Fruit fly (Drosophila melanogaster) whole organism, embryonic: ENCODE measurements around the gene Hs2st.

Experiments used
- CG10267 ChIP-seq: fragments of 200-800 bp; sonication (Bioruptor generic); optimal IDR thresholded peaks from 2 replicates; lab custom pipeline; 2018; ENCODE audit warnings: missing biosample characterization, mild to moderate bottlenecking, missing genetic modification characterization, moderate library complexity
- CG11696 ChIP-seq: fragments of 200-800 bp; sonication (Bioruptor generic); IDR thresholded peaks from 2 replicates; pipeline ENCODE4 v1.3.6; 2022; ENCODE audit warnings: missing biosample characterization, missing genetic modification characterization
- CG1233 ChIP-seq: fragments of 200-800 bp; sonication (Bioruptor generic); optimal IDR thresholded peaks from 4 replicates; lab custom pipeline; 2018; ENCODE audit warnings: missing biosample characterization, mild to moderate bottlenecking, missing genetic modification characterization
- CG12659 ChIP-seq: fragments of 200-800 bp; sonication (Bioruptor generic); optimal IDR thresholded peaks from 3 replicates; lab custom pipeline; 2017; ENCODE audit warnings: mild to moderate bottlenecking, missing biosample characterization, missing genetic modification reagents, missing genetic modification characterization
- CG13894 ChIP-seq: fragments of 200-800 bp; sonication (Bioruptor generic); optimal IDR thresholded peaks from 3 replicates; lab custom pipeline; 2018; ENCODE audit warnings: missing biosample characterization, mild to moderate bottlenecking, missing genetic modification characterization, moderate library complexity
- CG15011 ChIP-seq: fragments of 200-800 bp; sonication (Bioruptor generic); optimal IDR thresholded peaks from 3 replicates; lab custom pipeline; 2018; ENCODE audit warnings: missing biosample characterization, mild to moderate bottlenecking, missing genetic modification characterization
- CG15073 ChIP-seq: fragments of 200-800 bp; sonication (Bioruptor generic); optimal IDR thresholded peaks from 2 replicates; lab custom pipeline; 2016; ENCODE audit warnings: missing biosample characterization, missing genetic modification characterization
- CG30403 ChIP-seq: fragments of 200-800 bp; sonication (Bioruptor generic); optimal IDR thresholded peaks from 3 replicates; lab custom pipeline; 2016; ENCODE audit warnings: missing biosample characterization, missing genetic modification characterization
- CG31224 ChIP-seq: fragments of 200-800 bp; sonication (Bioruptor generic); IDR thresholded peaks from 2 replicates; pipeline ENCODE4 v1.3.6; 2022; ENCODE audit warnings: missing biosample characterization, missing genetic modification characterization
- CG32767 ChIP-seq: fragments of 200-800 bp; sonication (Bioruptor generic); IDR thresholded peaks from 2 replicates; pipeline ENCODE4 v1.3.6; 2022; ENCODE audit warnings: missing biosample characterization, missing genetic modification characterization
- CG32772 ChIP-seq: fragments of 200-800 bp; sonication (Bioruptor generic); IDR thresholded peaks from 2 replicates; pipeline ENCODE4 v1.3.6; 2022; ENCODE audit warnings: missing biosample characterization, missing genetic modification characterization
- CG4730 ChIP-seq: fragments of 200-800 bp; sonication (Bioruptor generic); IDR thresholded peaks from 2 replicates; pipeline ENCODE4 v1.3.6; 2022; ENCODE audit warnings: missing biosample characterization, missing genetic modification characterization
- CG5953 ChIP-seq: fragments of 200-800 bp; sonication (Bioruptor generic); IDR thresholded peaks from 2 replicates; pipeline ENCODE4 v1.3.6; 2022; ENCODE audit warnings: missing biosample characterization, missing genetic modification characterization
- CG7271 ChIP-seq: fragments of 200-800 bp; sonication (Bioruptor generic); optimal IDR thresholded peaks from 2 replicates; lab custom pipeline; 2018; ENCODE audit warnings: missing biosample characterization, mild to moderate bottlenecking, missing genetic modification characterization, moderate library complexity
- CG7372 ChIP-seq: fragments of 200-800 bp; sonication (Bioruptor generic); IDR thresholded peaks from 2 replicates; pipeline ENCODE4 v1.3.6; 2022; ENCODE audit warnings: missing biosample characterization, missing genetic modification characterization
- CG8281 ChIP-seq: fragments of 200-800 bp; sonication (Bioruptor generic); optimal IDR thresholded peaks from 2 replicates; lab custom pipeline; 2018; ENCODE audit warnings: missing biosample characterization, mild to moderate bottlenecking, missing genetic modification characterization, moderate library complexity
- CG9727 ChIP-seq: fragments of 200-800 bp; sonication (Bioruptor generic); optimal IDR thresholded peaks from 3 replicates; lab custom pipeline; 2017; ENCODE audit warnings: missing biosample characterization, mild to moderate bottlenecking, missing genetic modification characterization
- CHES-1-like ChIP-seq: fragments of 200-800 bp; sonication (Bioruptor generic); optimal IDR thresholded peaks from 2 replicates; lab custom pipeline; 2016; ENCODE audit warnings: missing biosample characterization, missing genetic modification characterization
- D ChIP-seq, 2 experiments: fragments of 200-800 bp in 1 of 2; fragments of >200 bp in 1 of 2; sonication (Bioruptor generic) in 1 of 2; optimal IDR thresholded peaks; 2 replicates in 1 of 2; 3 replicates in 1 of 2; lab custom pipeline; 2017; ENCODE audit warnings: mild to moderate bottlenecking in 1 of 2, missing biosample characterization in 1 of 2, missing genetic modification characterization in 1 of 2, missing genetic modification reagents in 1 of 2
- Doc3 ChIP-seq: fragments of 200-800 bp; sonication (Bioruptor generic); IDR thresholded peaks from 3 replicates; pipeline ENCODE4 v1.3.6; 2022; ENCODE audit warnings: missing biosample characterization, missing genetic modification characterization; ENCODE audit not compliant: partially characterized antibody
- Ets65A ChIP-seq: fragments of 200-800 bp; sonication (Bioruptor generic); peaks from one replicate; lab custom pipeline; 2016; ENCODE audit warnings: missing biosample characterization, missing genetic modification characterization
- GATAe ChIP-seq: fragments of 200-800 bp; sonication (Bioruptor generic); conservative IDR thresholded peaks from 2 replicates; pipeline ENCODE4 v1.3.6; 2022; ENCODE audit warnings: missing biosample characterization, missing genetic modification characterization
- HLH4C ChIP-seq: fragments of 200-800 bp; sonication (Bioruptor generic); IDR thresholded peaks from 3 replicates; pipeline ENCODE4 v1.3.6; 2022; ENCODE audit warnings: missing biosample characterization, missing genetic modification characterization; ENCODE audit not compliant: partially characterized antibody
- HmgD ChIP-seq: fragments of 200-800 bp; sonication (Bioruptor generic); optimal IDR thresholded peaks from 3 replicates; lab custom pipeline; 2016; ENCODE audit warnings: missing biosample characterization, missing genetic modification characterization
- MBD-R2 ChIP-seq: fragments of 200-800 bp; sonication (Bioruptor generic); IDR thresholded peaks from 2 replicates; pipeline ENCODE4 v1.3.6; 2022; ENCODE audit warnings: missing biosample characterization, missing genetic modification characterization
- Nf-YB ChIP-seq: fragments of 200-800 bp; sonication (Bioruptor generic); optimal IDR thresholded peaks from 3 replicates; lab custom pipeline; 2019; ENCODE audit warnings: missing biosample characterization, mild to moderate bottlenecking, missing genetic modification characterization, moderate library complexity
- NfI ChIP-seq: fragments of 200-800 bp; sonication (Bioruptor generic); optimal IDR thresholded peaks from 3 replicates; lab custom pipeline; 2018; ENCODE audit warnings: missing biosample characterization, mild to moderate bottlenecking, missing genetic modification characterization, moderate library complexity
- Optix ChIP-seq: fragments of 200-800 bp; sonication (Bioruptor generic); IDR thresholded peaks from 3 replicates; pipeline ENCODE4 v1.3.6; 2022; ENCODE audit warnings: missing biosample characterization, missing genetic modification characterization
- Pdp1 ChIP-seq, 2 experiments: fragments of 200-800 bp; sonication (Bioruptor generic); optimal IDR thresholded peaks; 3 replicates each; lab custom pipeline; 2016; ENCODE audit warnings: missing biosample characterization in 2 of 2, missing genetic modification characterization in 2 of 2, mild to moderate bottlenecking in 1 of 2, moderate library complexity in 1 of 2
- Sox102F ChIP-seq: fragments of 200-800 bp; sonication (Bioruptor generic); optimal IDR thresholded peaks from 2 replicates; lab custom pipeline; 2018; ENCODE audit warnings: missing biosample characterization, mild to moderate bottlenecking, missing genetic modification characterization, moderate library complexity
- Trl ChIP-seq, 3 experiments: fragments of >200 bp in 2 of 3; fragments of 200-800 bp in 1 of 3; sonication (Bioruptor generic) in 1 of 3; optimal IDR thresholded peaks; 2 replicates in 1 of 3; 3 replicates in 2 of 3; lab custom pipeline; 2016 to 2017; ENCODE audit warnings: missing biosample characterization in 1 of 3, missing genetic modification characterization in 1 of 3
- aop ChIP-seq: fragments of 200-800 bp; sonication (Bioruptor generic); IDR thresholded peaks from 2 replicates; pipeline ENCODE4 v1.3.6; 2022; ENCODE audit warnings: missing biosample characterization, missing genetic modification characterization
- ap ChIP-seq: fragments of 200-800 bp; sonication (Bioruptor generic); IDR thresholded peaks from 2 replicates; pipeline ENCODE4 v1.3.6; 2022; ENCODE audit warnings: missing biosample characterization, missing genetic modification characterization
- bigmax ChIP-seq: fragments of 200-800 bp; sonication (Bioruptor generic); optimal IDR thresholded peaks from 2 replicates; lab custom pipeline; 2018; ENCODE audit warnings: missing biosample characterization, mild to moderate bottlenecking, missing genetic modification characterization
- croc ChIP-seq: fragments of 200-800 bp; sonication (Bioruptor generic); conservative IDR thresholded peaks from 3 replicates; pipeline ENCODE4 v1.3.6; 2022; ENCODE audit warnings: missing biosample characterization, missing genetic modification characterization
- ems ChIP-seq: fragments of 200-800 bp; sonication (Bioruptor generic); optimal IDR thresholded peaks from 3 replicates; lab custom pipeline; 2016; ENCODE audit warnings: missing biosample characterization, missing genetic modification characterization
- gem ChIP-seq: fragments of 200-800 bp; sonication (Bioruptor generic); optimal IDR thresholded peaks from 2 replicates; lab custom pipeline; 2019; ENCODE audit warnings: missing biosample characterization, mild to moderate bottlenecking, missing genetic modification characterization, moderate library complexity
- grau ChIP-seq: fragments of 200-800 bp; optimal IDR thresholded peaks from 3 replicates; lab custom pipeline; 2019; ENCODE audit warnings: missing biosample characterization, mild to moderate bottlenecking, missing genetic modification characterization, moderate library complexity
- hbn ChIP-seq: fragments of 200-800 bp; sonication (Bioruptor generic); IDR thresholded peaks from 2 replicates; pipeline ENCODE4 v1.3.6; 2022; ENCODE audit warnings: missing biosample characterization, missing genetic modification characterization; ENCODE audit not compliant: partially characterized antibody
- her ChIP-seq: fragments of 200-800 bp; sonication (Bioruptor generic); optimal IDR thresholded peaks from 2 replicates; lab custom pipeline; 2016; ENCODE audit warnings: missing biosample characterization, missing genetic modification characterization
- jing ChIP-seq: fragments of 200-800 bp; sonication (Bioruptor generic); optimal IDR thresholded peaks from 2 replicates; lab custom pipeline; 2018; ENCODE audit warnings: missing biosample characterization, mild to moderate bottlenecking, missing genetic modification characterization
- kni ChIP-seq: fragments of 200-800 bp; sonication (Bioruptor generic); optimal IDR thresholded peaks from 3 replicates; lab custom pipeline; 2017; ENCODE audit warnings: mild to moderate bottlenecking, missing biosample characterization, missing genetic modification reagents, missing genetic modification characterization
- nerfin-1 ChIP-seq: fragments of 200-800 bp; sonication (Bioruptor generic); optimal IDR thresholded peaks from 3 replicates; lab custom pipeline; 2019; ENCODE audit warnings: missing biosample characterization, mild to moderate bottlenecking, missing genetic modification characterization, moderate library complexity
- nerfin-2 ChIP-seq: fragments of 200-800 bp; sonication (Bioruptor generic); IDR thresholded peaks from 2 replicates; pipeline ENCODE4 v1.3.6; 2022; ENCODE audit warnings: missing biosample characterization, missing genetic modification characterization; ENCODE audit not compliant: partially characterized antibody
- ranshi ChIP-seq: fragments of 200-800 bp; sonication (Bioruptor generic); IDR thresholded peaks from 2 replicates; pipeline ENCODE4 v1.3.6; 2022; ENCODE audit warnings: missing biosample characterization, missing genetic modification characterization
- sisA ChIP-seq: fragments of 200-800 bp; sonication (Bioruptor generic); IDR thresholded peaks from 2 replicates; pipeline ENCODE4 v1.3.6; 2022; ENCODE audit warnings: missing biosample characterization, missing genetic modification characterization
- slou ChIP-seq: fragments of 200-800 bp; sonication (Bioruptor generic); optimal IDR thresholded peaks from 3 replicates; lab custom pipeline; 2016; ENCODE audit warnings: missing biosample characterization, missing genetic modification characterization
- tx ChIP-seq: fragments of 200-800 bp; sonication (Bioruptor generic); optimal IDR thresholded peaks from 2 replicates; lab custom pipeline; 2016; ENCODE audit warnings: missing biosample characterization, missing genetic modification characterization
- unc-4 ChIP-seq: fragments of 200-800 bp; sonication (Bioruptor generic); IDR thresholded peaks from 2 replicates; pipeline ENCODE4 v1.3.6; 2022; ENCODE audit warnings: missing biosample characterization, missing genetic modification characterization; ENCODE audit not compliant: partially characterized antibody
- yki ChIP-seq: fragments of >200 bp; optimal IDR thresholded peaks from 3 replicates; lab custom pipeline; 2018

The Hs2st gene

DNA sequence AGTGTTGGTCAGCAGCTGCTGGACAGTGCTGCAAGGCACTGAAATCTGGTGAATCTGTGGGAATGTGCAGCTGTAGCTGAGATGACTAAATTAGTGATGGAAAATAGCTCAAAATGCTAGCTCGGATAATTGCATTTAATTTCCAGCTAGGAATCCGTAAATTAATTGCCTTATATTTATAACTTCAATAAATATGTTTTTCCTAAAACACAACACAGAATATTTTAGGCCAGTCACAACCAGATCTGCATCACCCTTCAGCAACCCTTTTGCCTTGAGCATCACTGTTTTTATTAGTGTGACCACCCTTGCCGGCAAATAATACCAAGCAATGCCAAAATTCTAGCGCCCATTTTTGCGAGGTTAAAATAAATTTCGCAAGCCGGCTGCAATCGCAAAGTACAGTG is at the start of gene Hs2st (continued):
- TF ChIP-seq Trl (optimal IDR thresholded peaks at IDR 0.05; lab: Kevin White, UChicago), result peak in 1 of 2 experiments; percentile 1
- peak; percentile 96 for TF ChIP-seq Trl (GFP tag; optimal IDR thresholded peaks at IDR 0.05; lab: Kevin White, UChicago)
- TF ChIP-seq CG9727 (GFP tag; lab: Kevin White, UChicago), result peak; percentile 89
- peak; percentile 89 for TF ChIP-seq Sox102F
- peak; percentile 95 for TF ChIP-seq CG12659 (GFP tag; lab: Kevin White, UChicago)
- peak; percentile 73 for TF ChIP-seq GATAe (GFP tag; lab: Robert Waterston, UW)
- TF ChIP-seq slou (GFP tag; lab: Kevin White, UChicago), result peak; percentile 93
- TF ChIP-seq CG1233, result peak; percentile 83
- peak; percentile 93 for TF ChIP-seq NfI (GFP tag; lab: Kevin White, UChicago)
- peak; percentile 83 for TF ChIP-seq CG32767 (GFP tag; lab: Robert Waterston, UW)
- peak; percentile 65 for TF ChIP-seq CG8281 (tag; lab: Kevin White, UChicago)
- TF ChIP-seq gem (tag; lab: Kevin White, UChicago), result peak; percentile 94
- TF ChIP-seq ems (GFP tag; lab: Kevin White, UChicago), result peak; percentile 95
- peak; percentile 90 for TF ChIP-seq CG4730
- peak; percentile 96 for TF ChIP-seq sisA (GFP tag; lab: Robert Waterston, UW)
- TF ChIP-seq CG7372 (GFP tag; lab: Robert Waterston, UW), result peak; percentile 91
- peak; percentile 65 for TF ChIP-seq Nf-YB (GFP tag; lab: Kevin White, UChicago)
- peak; percentile 90 for TF ChIP-seq Optix (GFP tag; lab: Robert Waterston, UW)
- TF ChIP-seq unc-4, result 0 out of 2 replicates have a peak, but pooled peaks have one; percentile 44
- no peak for TF ChIP-seq hbn (GFP tag; lab: Robert Waterston, UW)
- peak; percentile 76 for TF ChIP-seq kni (GFP tag; lab: Kevin White, UChicago)
- no peak for TF ChIP-seq yki (lab: Kevin White, UChicago)
- peak; percentile 96 for TF ChIP-seq tx (GFP tag; lab: Kevin White, UChicago)
- peak; percentile 92 for TF ChIP-seq grau (tag; lab: Kevin White, UChicago)
- no peak for TF ChIP-seq nerfin-2 (GFP tag; lab: Robert Waterston, UW)
- peak; percentile 98 for TF ChIP-seq nerfin-1 (tag; lab: Kevin White, UChicago)
- TF ChIP-seq CHES-1-like (GFP tag; lab: Kevin White, UChicago), result peak; percentile 97
- TF ChIP-seq her, result peak; percentile 86
- peak; percentile 74 for TF ChIP-seq jing (GFP tag; lab: Kevin White, UChicago)
- TF ChIP-seq Ets65A, result peak; percentile 100
- peak; percentile 80 for TF ChIP-seq CG15011 (GFP tag; lab: Kevin White, UChicago)
- no peak for TF ChIP-seq Doc3 (GFP tag; lab: Robert Waterston, UW)
- peak; percentile 96 for TF ChIP-seq HmgD (GFP tag; lab: Kevin White, UChicago)
- peak; percentile 91 for TF ChIP-seq croc (GFP tag; lab: Robert Waterston, UW)
- TF ChIP-seq CG11696 (GFP tag; lab: Robert Waterston, UW), result peak; percentile 55
- TF ChIP-seq HLH4C (GFP tag; lab: Robert Waterston, UW), result no peak
- peak; percentile 96 for TF ChIP-seq ranshi (GFP tag; lab: Robert Waterston, UW)
- no peak for TF ChIP-seq D (optimal IDR thresholded peaks at IDR 0.05; lab: Kevin White, UChicago)
- peak; percentile 83 for TF ChIP-seq D (GFP tag; optimal IDR thresholded peaks at IDR 0.05; lab: Kevin White, UChicago)
- TF ChIP-seq CG32772 (GFP tag; lab: Robert Waterston, UW), result peak; percentile 95
- TF ChIP-seq CG5953 (GFP tag; lab: Robert Waterston, UW), result peak; percentile 82
- peak; percentile 90 for TF ChIP-seq CG31224 (GFP tag; lab: Robert Waterston, UW)
- peak; percentile 90 for TF ChIP-seq CG13894 (tag; lab: Kevin White, UChicago)
- peak; percentile 99 for TF ChIP-seq CG10267 (tag; lab: Kevin White, UChicago)
- peak; percentile 97 for TF ChIP-seq CG30403
- peak; percentile 51 for TF ChIP-seq CG7271 (tag; lab: Kevin White, UChicago)
- TF ChIP-seq CG15073 (GFP tag; lab: Kevin White, UChicago), result peak; percentile 80
- peak; percentile 80 for TF ChIP-seq ap (GFP tag; lab: Robert Waterston, UW)
- peak; percentile 80 for TF ChIP-seq aop
- TF ChIP-seq bigmax, result peak; percentile 89
- peak; percentile 93 to 97 for TF ChIP-seq Pdp1 (GFP tag; optimal IDR thresholded peaks at IDR 0.05; lab: Kevin White, UChicago)
- TF ChIP-seq MBD-R2 (GFP tag; lab: Robert Waterston, UW), result peak; percentile 98
